Fruit fly (Drosophila melanogaster) whole organism, embryonic: ENCODE data around the gene CG31551.

Source experiments
- Ada2b ChIP-seq: fragments of 200-800 bp; sonication (Bioruptor generic); IDR thresholded peaks from 2 replicates; pipeline ENCODE4 v1.3.6; 2022; ENCODE audit warnings: missing biosample characterization, missing genetic modification characterization
- Atf3 ChIP-seq: fragments of 200-800 bp; sonication (Bioruptor generic); optimal IDR thresholded peaks from 3 replicates; lab custom pipeline; 2016; ENCODE audit warnings: missing biosample characterization, missing genetic modification characterization
- Bgb ChIP-seq: fragments of 200-800 bp; sonication (Bioruptor generic); IDR thresholded peaks from 2 replicates; pipeline ENCODE4 v1.3.6; 2022; ENCODE audit warnings: missing biosample characterization, missing genetic modification characterization; ENCODE audit not compliant: partially characterized antibody
- CG11504 ChIP-seq: fragments of 200-800 bp; sonication (Bioruptor generic); optimal IDR thresholded peaks from 3 replicates; lab custom pipeline; 2019; ENCODE audit warnings: missing biosample characterization, mild to moderate bottlenecking, missing genetic modification characterization, moderate library complexity
- CG12391 ChIP-seq: fragments of 200-800 bp; sonication (Bioruptor generic); optimal IDR thresholded peaks from 3 replicates; lab custom pipeline; 2018; ENCODE audit warnings: missing biosample characterization, mild to moderate bottlenecking, missing genetic modification characterization, moderate library complexity
- CG14441 ChIP-seq: fragments of 200-800 bp; sonication (Bioruptor generic); IDR thresholded peaks from 2 replicates; pipeline ENCODE4 v1.3.6; 2022; ENCODE audit warnings: missing biosample characterization, missing genetic modification characterization
- CG1603 ChIP-seq: fragments of 200-800 bp; sonication (Bioruptor generic); optimal IDR thresholded peaks from 2 replicates; lab custom pipeline; 2019; ENCODE audit warnings: missing biosample characterization, mild to moderate bottlenecking, missing genetic modification characterization, moderate library complexity
- CG16815 ChIP-seq: fragments of 200-800 bp; sonication (Bioruptor generic); optimal IDR thresholded peaks from 3 replicates; lab custom pipeline; 2017; ENCODE audit warnings: missing biosample characterization, mild to moderate bottlenecking, missing genetic modification characterization
- CG17186 ChIP-seq: fragments of 200-800 bp; sonication (Bioruptor generic); optimal IDR thresholded peaks from 3 replicates; lab custom pipeline; 2017; ENCODE audit warnings: missing biosample characterization, missing genetic modification reagents, missing genetic modification characterization
- CG17359 ChIP-seq: fragments of 200-800 bp; sonication (Bioruptor generic); optimal IDR thresholded peaks from 3 replicates; lab custom pipeline; 2018; ENCODE audit warnings: missing biosample characterization, mild to moderate bottlenecking, missing genetic modification characterization, moderate library complexity
- CG17802 ChIP-seq: fragments of 200-800 bp; sonication (Bioruptor generic); optimal IDR thresholded peaks from 2 replicates; lab custom pipeline; 2018; ENCODE audit warnings: missing biosample characterization, mild to moderate bottlenecking, missing genetic modification characterization, moderate library complexity
- CG17829 ChIP-seq: fragments of 200-800 bp; optimal IDR thresholded peaks from 2 replicates; lab custom pipeline; 2019; ENCODE audit warnings: missing biosample characterization, mild to moderate bottlenecking, missing genetic modification characterization, moderate library complexity
- CG34422 ChIP-seq: fragments of 200-800 bp; sonication (Bioruptor generic); IDR thresholded peaks from 3 replicates; pipeline ENCODE4 v1.3.6; 2022; ENCODE audit warnings: missing biosample characterization, missing genetic modification characterization
- CG4404 ChIP-seq: fragments of 200-800 bp; sonication (Bioruptor generic); IDR thresholded peaks from 2 replicates; pipeline ENCODE4 v1.3.6; 2022; ENCODE audit warnings: missing biosample characterization, missing genetic modification characterization
- CG4707 ChIP-seq: fragments of 200-800 bp; sonication (Bioruptor generic); optimal IDR thresholded peaks from 2 replicates; lab custom pipeline; 2018; ENCODE audit warnings: missing biosample characterization, mild to moderate bottlenecking, missing genetic modification characterization, moderate library complexity
- CG4820 ChIP-seq: fragments of 200-800 bp; sonication (Bioruptor generic); optimal IDR thresholded peaks from 3 replicates; lab custom pipeline; 2016; ENCODE audit warnings: missing biosample characterization, missing genetic modification characterization
- CG5245 ChIP-seq: fragments of 200-800 bp; sonication (Bioruptor generic); optimal IDR thresholded peaks from 3 replicates; lab custom pipeline; 2016; ENCODE audit warnings: missing biosample characterization, missing genetic modification characterization
- D ChIP-seq, 2 experiments: fragments of 200-800 bp in 1 of 2; fragments of >200 bp in 1 of 2; sonication (Bioruptor generic) in 1 of 2; optimal IDR thresholded peaks; 2 replicates in 1 of 2; 3 replicates in 1 of 2; lab custom pipeline; 2017; ENCODE audit warnings: mild to moderate bottlenecking in 1 of 2, missing biosample characterization in 1 of 2, missing genetic modification characterization in 1 of 2, missing genetic modification reagents in 1 of 2
- Dip2 ChIP-seq: fragments of 200-800 bp; sonication (Bioruptor generic); IDR thresholded peaks from 2 replicates; pipeline ENCODE4 v1.3.6; 2022; ENCODE audit warnings: missing biosample characterization, missing genetic modification characterization
- Doc2 ChIP-seq: fragments of 200-800 bp; sonication (Bioruptor generic); IDR thresholded peaks from 2 replicates; pipeline ENCODE4 v1.3.6; 2022; ENCODE audit warnings: missing biosample characterization, missing genetic modification characterization
- HLH54F ChIP-seq: fragments of 200-800 bp; sonication (Bioruptor generic); optimal IDR thresholded peaks from 3 replicates; lab custom pipeline; 2016; ENCODE audit warnings: missing biosample characterization, missing genetic modification characterization
- Mrtf ChIP-seq: fragments of 200-800 bp; sonication (Bioruptor generic); IDR thresholded peaks from 3 replicates; pipeline ENCODE4 v1.3.6; 2022; ENCODE audit warnings: missing biosample characterization, missing genetic modification characterization
- NC2β ChIP-seq: fragments of 200-800 bp; sonication (Bioruptor generic); optimal IDR thresholded peaks from 2 replicates; lab custom pipeline; 2016; ENCODE audit warnings: missing biosample characterization, missing genetic modification characterization
- Sry-δ ChIP-seq: fragments of 200-800 bp; sonication (Bioruptor generic); optimal IDR thresholded peaks from 2 replicates; lab custom pipeline; 2016; ENCODE audit warnings: missing biosample characterization, missing genetic modification characterization
- Stat92E ChIP-seq, 3 experiments: fragments of >200 bp in 2 of 3; fragments of 200-800 bp in 1 of 3; sonication (Bioruptor generic) in 1 of 3; optimal IDR thresholded peaks; 2 replicates each; lab custom pipeline; 2017 to 2019; ENCODE audit warnings: missing biosample characterization in 3 of 3, missing genetic modification characterization in 3 of 3, mild to moderate bottlenecking in 1 of 3, moderate library complexity in 1 of 3
- bbx ChIP-seq: fragments of 200-800 bp; sonication (Bioruptor generic); IDR thresholded peaks from 2 replicates; pipeline ENCODE4 v1.3.6; 2022; ENCODE audit warnings: missing biosample characterization, missing genetic modification characterization; ENCODE audit not compliant: partially characterized antibody
- bowl ChIP-seq: fragments of 200-800 bp; sonication (Bioruptor generic); IDR thresholded peaks from 2 replicates; pipeline ENCODE4 v1.3.6; 2022; ENCODE audit warnings: missing biosample characterization, missing genetic modification characterization
- cato ChIP-seq: fragments of 200-800 bp; sonication (Bioruptor generic); optimal IDR thresholded peaks from 2 replicates; lab custom pipeline; 2016; ENCODE audit warnings: missing biosample characterization, missing genetic modification characterization, borderline replicate concordance
- da ChIP-seq: fragments of 200-800 bp; sonication (Bioruptor generic); optimal IDR thresholded peaks from 2 replicates; lab custom pipeline; 2016; ENCODE audit warnings: missing biosample characterization, missing genetic modification characterization
- ems ChIP-seq: fragments of 200-800 bp; sonication (Bioruptor generic); optimal IDR thresholded peaks from 3 replicates; lab custom pipeline; 2016; ENCODE audit warnings: missing biosample characterization, missing genetic modification characterization
- fd3F ChIP-seq: fragments of 200-800 bp; sonication (Bioruptor generic); optimal IDR thresholded peaks from 2 replicates; lab custom pipeline; 2018; ENCODE audit warnings: missing biosample characterization, mild to moderate bottlenecking, missing genetic modification characterization, moderate library complexity
- gfzf ChIP-seq: fragments of 200-800 bp; sonication (Bioruptor generic); optimal IDR thresholded peaks from 2 replicates; lab custom pipeline; 2016; ENCODE audit warnings: missing biosample characterization, mild to moderate bottlenecking, missing genetic modification characterization, moderate library complexity
- gro ChIP-seq: fragments of 200-800 bp; sonication (Bioruptor generic); optimal IDR thresholded peaks from 2 replicates; lab custom pipeline; 2016; ENCODE audit warnings: missing biosample characterization, missing genetic modification characterization
- hb ChIP-seq: fragments of 200-800 bp; sonication (Bioruptor generic); IDR thresholded peaks from 3 replicates; pipeline ENCODE4 v1.3.6; 2022; ENCODE audit warnings: missing biosample characterization, missing genetic modification characterization; ENCODE audit not compliant: partially characterized antibody
- hkb ChIP-seq, 2 experiments: fragments of 200-800 bp in 1 of 2; fragments of >200 bp in 1 of 2; sonication (Bioruptor generic) in 1 of 2; IDR thresholded peaks in 1 of 2; optimal IDR thresholded peaks in 1 of 2; 2 replicates each; pipeline versions ENCODE4 v1.3.6 to Lab custom; 2017 to 2022; ENCODE audit warnings: missing biosample characterization in 1 of 2, missing genetic modification characterization in 1 of 2
- nom ChIP-seq: fragments of 200-800 bp; sonication (Bioruptor generic); optimal IDR thresholded peaks from 2 replicates; lab custom pipeline; 2017; ENCODE audit warnings: missing biosample characterization, missing genetic modification characterization, mild to moderate bottlenecking, moderate library complexity, missing genetic modification reagents
- pan ChIP-seq, 4 experiments: fragments of >200 bp in 3 of 4; fragments of 200-800 bp in 1 of 4; sonication (Bioruptor generic) in 1 of 4; optimal IDR thresholded peaks in 3 of 4; IDR thresholded peaks in 1 of 4; 2 replicates each; pipeline versions ENCODE4 v1.3.6 to Lab custom; 2017 to 2022; ENCODE audit warnings: missing biosample characterization in 2 of 4, missing genetic modification characterization in 2 of 4, mixed read lengths in 1 of 4
- phol ChIP-seq: fragments of 200-800 bp; sonication (Bioruptor generic); optimal IDR thresholded peaks from 3 replicates; lab custom pipeline; 2018; ENCODE audit warnings: missing biosample characterization, mild to moderate bottlenecking, missing genetic modification characterization, moderate library complexity
- sens ChIP-seq: fragments of 200-800 bp; sonication (Bioruptor generic); peaks from one replicate; lab custom pipeline; 2016; ENCODE audit warnings: missing biosample characterization, missing genetic modification characterization
- ttk ChIP-seq: fragments of 200-800 bp; sonication (Bioruptor generic); IDR thresholded peaks from 2 replicates; pipeline ENCODE4 v2.1.2; 2022; ENCODE audit warnings: missing biosample characterization, missing genetic modification characterization
- unc-4 ChIP-seq: fragments of 200-800 bp; sonication (Bioruptor generic); IDR thresholded peaks from 2 replicates; pipeline ENCODE4 v1.3.6; 2022; ENCODE audit warnings: missing biosample characterization, missing genetic modification characterization; ENCODE audit not compliant: partially characterized antibody
- unpg ChIP-seq: fragments of 200-800 bp; sonication (Bioruptor generic); optimal IDR thresholded peaks from 3 replicates; lab custom pipeline; 2018; ENCODE audit warnings: missing biosample characterization, mild to moderate bottlenecking, missing genetic modification characterization, moderate library complexity
- vnd ChIP-seq: fragments of 200-800 bp; sonication (Bioruptor generic); IDR thresholded peaks from 3 replicates; pipeline ENCODE4 v1.3.6; 2022; ENCODE audit warnings: missing biosample characterization, missing genetic modification characterization; ENCODE audit not compliant: partially characterized antibody
- zfh1 ChIP-seq: fragments of 200-800 bp; sonication (Bioruptor generic); IDR thresholded peaks from 3 replicates; pipeline ENCODE4 v1.3.6; 2022; ENCODE audit warnings: missing biosample characterization, missing genetic modification characterization

Gene CG31551

dm6 chr3R:5660198-5660893 is 32.7 kb downstream of the CG31551 start, which contains the start of gene Wdr33 (continued):
- TF ChIP-seq Bgb (GFP tag; lab: Robert Waterston, UW) = peak; percentile 83
- no peak for TF ChIP-seq pan (optimal IDR thresholded peaks at IDR 0.05; lab: Kevin White, UChicago)
- peak in 1 of 2 experiments; percentile 46 for TF ChIP-seq pan (GFP tag; optimal IDR thresholded peaks at IDR 0.05 in 1 of 2, IDR thresholded peaks at IDR 0.05 in 1 of 2)
- no peak for TF ChIP-seq Atf3 (GFP tag; lab: Kevin White, UChicago)
- TF ChIP-seq CG17829 (tag; lab: Kevin White, UChicago) = peak; percentile 18
- TF ChIP-seq CG14441 = peak; percentile 26; the same call in 1 of the 2 replicates
- peak; percentile 14 for TF ChIP-seq cato
- TF ChIP-seq sens = peak; percentile 77
- peak; percentile 84 for TF ChIP-seq hb (GFP tag; lab: Robert Waterston, UW)
- TF ChIP-seq unc-4 (GFP tag; lab: Robert Waterston, UW) = peak; percentile 84
- peak; percentile 86 for TF ChIP-seq bbx (GFP tag; lab: Robert Waterston, UW)
- TF ChIP-seq hkb (optimal IDR thresholded peaks at IDR 0.05; lab: Kevin White, UChicago) = no peak
- 0 out of 2 replicates have a peak, but pooled peaks have one; percentile 9 for TF ChIP-seq hkb (GFP tag; IDR thresholded peaks at IDR 0.05; lab: Robert Waterston, UW)
- no peak for TF ChIP-seq fd3F
- peak; percentile 16 for TF ChIP-seq CG17359 (tag; lab: Kevin White, UChicago)
- TF ChIP-seq vnd (GFP tag; lab: Robert Waterston, UW) = peak; percentile 88
- TF ChIP-seq Sry-δ = peak; percentile 16
- no peak for TF ChIP-seq Ada2b (GFP tag; lab: Robert Waterston, UW)

DNA sequence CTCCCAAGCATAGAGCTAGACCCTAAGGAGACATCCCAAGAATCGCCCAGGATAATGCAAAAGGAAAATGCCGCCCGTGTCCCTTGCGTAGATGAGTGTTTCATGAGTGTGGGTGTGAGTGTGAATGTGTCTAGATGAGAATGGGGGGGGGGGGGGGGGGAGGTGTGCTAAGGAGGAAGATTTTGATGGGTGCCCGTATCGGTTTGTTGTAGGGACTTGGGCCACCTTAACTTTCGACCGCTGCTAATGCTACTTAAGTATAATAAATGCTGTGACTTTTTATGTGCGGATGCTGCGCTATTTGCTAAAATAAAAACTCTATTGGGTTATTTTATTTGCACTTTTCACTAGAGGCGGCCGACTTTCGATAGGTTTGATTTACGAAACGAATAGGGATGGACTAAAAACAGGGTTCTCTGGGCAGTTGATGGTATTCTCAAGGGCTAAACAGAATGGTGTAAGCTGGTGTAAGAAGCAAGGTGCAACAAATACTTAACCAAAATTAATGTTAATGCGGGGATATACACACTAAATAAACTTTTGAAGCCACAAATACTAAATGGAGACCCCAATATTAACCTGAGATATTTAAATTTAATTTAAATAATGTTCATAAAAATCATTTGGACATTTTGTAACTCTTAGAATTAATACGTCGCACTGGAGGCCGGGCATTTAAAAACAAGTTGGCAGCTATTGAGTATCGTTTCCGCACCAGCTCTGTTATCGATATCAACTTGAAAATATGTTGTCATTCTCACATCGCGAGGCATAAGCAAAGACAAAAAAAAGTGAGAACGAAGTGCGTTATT is 41.5 kb downstream of the CG31551 start, which contains the start of the genes Xe7 and Atg17:
Gene Xe7, minus strand, starts transcription at position 407 of the 812 bp plus-strand sequence.
Gene Atg17, plus strand, starts transcription at position 786 of the 812 bp plus-strand sequence.
- peak; percentile 74 for TF ChIP-seq CG1603 (tag; lab: Kevin White, UChicago)
- peak; percentile 90 for TF ChIP-seq CG11504 (tag; lab: Kevin White, UChicago)
- peak; percentile 90 for TF ChIP-seq unpg (GFP tag; lab: Kevin White, UChicago)
- TF ChIP-seq CG12391 (tag; lab: Kevin White, UChicago) = peak; percentile 94
- TF ChIP-seq Mrtf (GFP tag; lab: Robert Waterston, UW) = peak; percentile 89; the same call in 2 of the 3 replicates
- peak; percentile 16 for TF ChIP-seq CG4707
- TF ChIP-seq bowl = no peak
- TF ChIP-seq CG16815 (GFP tag; lab: Kevin White, UChicago) = peak; percentile 94
- TF ChIP-seq gro (GFP tag; lab: Kevin White, UChicago) = peak; percentile 78
- peak; percentile 93 for TF ChIP-seq HLH54F (GFP tag; lab: Kevin White, UChicago)
- peak; percentile 84 for TF ChIP-seq ems (GFP tag; lab: Kevin White, UChicago)
- peak; percentile 67 for TF ChIP-seq CG17802 (tag; lab: Kevin White, UChicago)
- TF ChIP-seq D (optimal IDR thresholded peaks at IDR 0.05; lab: Kevin White, UChicago) = no peak
- TF ChIP-seq D (GFP tag; optimal IDR thresholded peaks at IDR 0.05; lab: Kevin White, UChicago) = peak; percentile 80
- peak; percentile 52; the same call in 1 of the 2 replicates for TF ChIP-seq Dip2
- peak; percentile 86 for TF ChIP-seq zfh1 (GFP tag; lab: Robert Waterston, UW)
- TF ChIP-seq nom = peak; percentile 31
- peak; percentile 72 for TF ChIP-seq da (GFP tag; lab: Kevin White, UChicago)
- TF ChIP-seq gfzf (GFP tag; lab: Kevin White, UChicago) = peak; percentile 24
- TF ChIP-seq CG4820 (GFP tag; lab: Kevin White, UChicago) = peak; percentile 85
- TF ChIP-seq NC2β (GFP tag; lab: Kevin White, UChicago) = peak; percentile 80
- TF ChIP-seq CG17186 (GFP tag; lab: Kevin White, UChicago) = peak; percentile 66
- TF ChIP-seq Doc2 = peak; percentile 42; the same call in 1 of the 2 replicates
- TF ChIP-seq phol = peak; percentile 95
- TF ChIP-seq CG4404 (GFP tag; lab: Robert Waterston, UW) = peak; percentile 96
- TF ChIP-seq CG34422 (GFP tag; lab: Robert Waterston, UW) = peak; percentile 91
- no peak for TF ChIP-seq Stat92E (GFP tag; optimal IDR thresholded peaks at IDR 0.05; lab: Kevin White, UChicago)
- peak; percentile 85 for TF ChIP-seq Atf3 (GFP tag; lab: Kevin White, UChicago)
- TF ChIP-seq ttk (GFP tag; lab: Robert Waterston, UW) = peak; percentile 82
- peak; percentile 72 for TF ChIP-seq CG5245 (GFP tag; lab: Kevin White, UChicago)
